Worm (Caenorhabditis elegans) whole organism, L4 larva: ENCODE measurements around the gene sre-46.

Experiments used
- F26F4.8 ChIP-seq: fragments of 200-800 bp; sonication (Bioruptor generic); conservative IDR thresholded peaks from 2 replicates; pipeline ENCODE4 v1.3.6; 2022; ENCODE audit warnings: missing genetic modification characterization, missing compliant biosample characterization
- aha-1 ChIP-seq: fragments of 150-350 bp; peaks from one replicate; lab custom pipeline; 2014; ENCODE audit warnings: missing biosample characterization, missing genetic modification characterization
- cey-2 ChIP-seq: sonication (generic microtip); optimal IDR thresholded peaks from 3 replicates; lab custom pipeline; 2017; ENCODE audit warnings: missing genetic modification characterization, mild to moderate bottlenecking, missing compliant biosample characterization, antibody characterized with exemption, borderline replicate concordance; ENCODE audit not compliant: insufficient read depth
- ctbp-1 ChIP-seq: fragments of 200-800 bp; sonication (Bioruptor generic); IDR thresholded peaks from 2 replicates; pipeline ENCODE4 v1.3.6; 2022; ENCODE audit warnings: missing genetic modification reagents, missing genetic modification characterization, missing compliant biosample characterization
- daf-16 ChIP-seq, 3 experiments: sonication (generic microtip); optimal IDR thresholded peaks; 2 replicates each; lab custom pipeline; 2016 to 2017; ENCODE audit warnings: missing genetic modification characterization in 3 of 3, missing genetic modification reagents in 3 of 3, mild to moderate bottlenecking in 2 of 3, missing compliant biosample characterization in 2 of 3, missing biosample characterization in 1 of 3, moderate library complexity in 1 of 3
- dmd-6 ChIP-seq: fragments of 200-800 bp; sonication (Bioruptor generic); IDR thresholded peaks from 2 replicates; pipeline ENCODE4 v1.3.6; 2022; ENCODE audit warnings: missing genetic modification reagents, missing genetic modification characterization, missing compliant biosample characterization
- dmd-8 ChIP-seq: fragments of 200-800 bp; sonication (Bioruptor generic); IDR thresholded peaks from 2 replicates; pipeline ENCODE4 v1.3.6; 2022; ENCODE audit warnings: missing genetic modification characterization, missing compliant biosample characterization
- dpl-1 ChIP-seq: fragments of 150-350 bp; optimal IDR thresholded peaks from 2 replicates; lab custom pipeline; 2014; ENCODE audit warnings: missing biosample characterization, missing genetic modification reagents, missing genetic modification characterization
- dve-1 ChIP-seq: sonication (generic microtip); optimal IDR thresholded peaks from 2 replicates; lab custom pipeline; 2017; ENCODE audit warnings: antibody characterized with exemption, mild to moderate bottlenecking, missing genetic modification characterization, missing compliant biosample characterization; ENCODE audit not compliant: insufficient read depth
- egl-43 ChIP-seq: fragments of 200-800 bp; sonication (Bioruptor generic); IDR thresholded peaks from 2 replicates; pipeline ENCODE4 v1.3.6; 2022; ENCODE audit warnings: missing genetic modification reagents, missing genetic modification characterization, missing compliant biosample characterization
- hlh-11 ChIP-seq: fragments of 200-800 bp; sonication (Bioruptor generic); optimal IDR thresholded peaks from 2 replicates; lab custom pipeline; 2018; ENCODE audit warnings: mild to moderate bottlenecking, missing genetic modification characterization, missing compliant biosample characterization
- hmg-1.1 ChIP-seq: fragments of 200-800 bp; sonication (Bioruptor generic); IDR thresholded peaks from 2 replicates; pipeline ENCODE4 v1.3.6; 2022; ENCODE audit warnings: missing genetic modification reagents, missing genetic modification characterization, missing compliant biosample characterization
- lim-7 ChIP-seq: fragments of 200-800 bp; sonication (Bioruptor generic); IDR thresholded peaks from 2 replicates; pipeline ENCODE4 v1.3.6; 2022; ENCODE audit warnings: missing genetic modification characterization, missing compliant biosample characterization
- lin-15B ChIP-seq: fragments of 150-350 bp; sonication (generic microtip); optimal IDR thresholded peaks from 3 replicates; lab custom pipeline; 2014; ENCODE audit warnings: missing biosample characterization, missing genetic modification characterization
- lin-38 ChIP-seq: fragments of 200-800 bp; sonication (Bioruptor generic); IDR thresholded peaks from 2 replicates; pipeline ENCODE4 v1.3.6; 2022; ENCODE audit warnings: missing genetic modification reagents, missing genetic modification characterization, missing compliant biosample characterization
- lin-39 ChIP-seq: fragments of 150-350 bp; optimal IDR thresholded peaks from 2 replicates; lab custom pipeline; 2014; ENCODE audit warnings: missing biosample characterization, missing genetic modification reagents, missing genetic modification characterization
- lsy-2 ChIP-seq, 2 experiments: fragments of 150-350 bp in 1 of 2; sonication (generic microtip) in 1 of 2; optimal IDR thresholded peaks; 2 replicates each; lab custom pipeline; 2014 to 2017; ENCODE audit warnings: missing biosample characterization in 2 of 2, missing genetic modification characterization in 2 of 2
- mes-2 ChIP-seq: sonication (generic microtip); optimal IDR thresholded peaks from 2 replicates; lab custom pipeline; 2016; ENCODE audit warnings: missing genotype, mild to moderate bottlenecking, missing genetic modification characterization, missing compliant biosample characterization; ENCODE audit not compliant: poor library complexity, severe bottlenecking
- nhr-28 ChIP-seq: fragments of 150-350 bp; optimal IDR thresholded peaks from 2 replicates; lab custom pipeline; 2014; ENCODE audit warnings: missing biosample characterization, missing genetic modification characterization
- nhr-42 ChIP-seq: fragments of 200-800 bp; sonication (Bioruptor generic); IDR thresholded peaks from 2 replicates; pipeline ENCODE4 v1.3.6; 2022; ENCODE audit warnings: missing genetic modification characterization, missing compliant biosample characterization
- nhr-6 ChIP-seq: fragments of 150-350 bp; optimal IDR thresholded peaks from 2 replicates; lab custom pipeline; 2014; ENCODE audit warnings: missing biosample characterization, missing genetic modification characterization
- pqm-1 ChIP-seq: sonication (generic microtip); optimal IDR thresholded peaks from 2 replicates; lab custom pipeline; 2017; ENCODE audit warnings: missing biosample characterization, missing genetic modification characterization
- saeg-2 ChIP-seq: fragments of 200-800 bp; sonication (Bioruptor generic); IDR thresholded peaks from 2 replicates; pipeline ENCODE4 v1.3.6; 2022; ENCODE audit warnings: missing genetic modification reagents, missing genetic modification characterization, missing compliant biosample characterization
- set-16 ChIP-seq: fragments of 200-800 bp; sonication (Bioruptor generic); IDR thresholded peaks from 2 replicates; pipeline ENCODE4 v1.3.6; 2022; ENCODE audit warnings: missing genetic modification reagents, missing genetic modification characterization, missing compliant biosample characterization
- unc-130 ChIP-seq: sonication (generic microtip); optimal IDR thresholded peaks from 2 replicates; lab custom pipeline; 2016; ENCODE audit warnings: missing genetic modification reagents, missing genetic modification characterization, missing compliant biosample characterization
- unc-62 ChIP-seq, 3 experiments: fragments of 150-350 bp in 1 of 3; sonication (generic microtip); optimal IDR thresholded peaks in 2 of 3; peaks in 1 of 3; 1 replicate in 1 of 3; 2 replicates in 2 of 3; lab custom pipeline; 2014 to 2017; ENCODE audit warnings: missing biosample characterization in 3 of 3, missing genetic modification characterization in 3 of 3, missing genetic modification reagents in 3 of 3, missing genotype in 1 of 3
- zag-1 ChIP-seq: fragments of 150-350 bp; optimal IDR thresholded peaks from 2 replicates; lab custom pipeline; 2014; ENCODE audit warnings: missing biosample characterization, missing genetic modification characterization

The sre-46 gene

DNA sequence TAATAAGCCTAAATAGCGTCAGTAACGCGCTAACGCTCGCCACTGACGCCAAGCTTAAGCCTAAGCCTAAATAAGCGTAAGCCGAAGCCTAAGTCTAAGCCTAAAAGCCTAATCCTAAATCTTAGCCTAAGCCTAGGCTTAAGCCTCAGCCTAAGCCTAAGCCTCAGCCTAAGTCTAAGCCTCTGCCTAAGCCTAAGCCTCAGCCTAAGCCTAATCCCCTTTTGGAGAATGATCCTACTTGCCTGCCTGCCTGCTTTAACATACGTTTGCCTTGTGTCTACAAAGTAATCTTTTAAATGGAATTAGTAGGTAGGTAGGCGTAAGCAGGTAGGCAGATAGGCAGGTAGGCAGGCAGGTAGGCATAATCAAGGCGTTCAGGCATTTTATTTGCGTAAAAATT is 5.8 kb downstream of the sre-46 start:
- TF ChIP-seq unc-130 (no peak), unc-62 (GFP tag; optimal IDR thresholded peaks at IDR 0.05 in 1 of 2; lab: Kevin White, UChicago) (peak in 1 of 2 experiments; percentile 67), unc-62 (tag; optimal IDR thresholded peaks at IDR 0.05; lab: Kevin White, UChicago) (no peak)

DNA sequence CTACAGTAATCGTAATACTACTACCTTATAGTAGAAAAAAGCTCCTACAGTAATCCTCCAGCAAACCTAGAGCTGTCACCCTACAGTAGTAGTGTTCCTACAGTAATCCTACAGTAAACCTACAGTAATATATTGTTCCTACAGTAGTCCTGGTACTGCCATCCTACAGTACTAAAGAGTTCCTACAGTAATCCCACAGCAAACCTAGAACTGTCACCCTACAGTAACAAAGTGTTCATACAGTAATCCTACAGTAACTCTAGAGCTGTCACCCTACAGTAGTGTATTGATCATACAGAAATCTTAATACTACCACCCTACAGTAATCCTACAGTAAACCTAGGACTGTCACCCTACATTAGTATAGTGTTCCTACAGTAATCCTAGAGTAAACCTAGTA is 7.9 kb downstream of the sre-46 start:
- TF ChIP-seq unc-62 (GFP tag; optimal IDR thresholded peaks at IDR 0.05 in 1 of 2; lab: Kevin White, UChicago) (peak in 1 of 2 experiments; percentile 93), unc-62 (tag; optimal IDR thresholded peaks at IDR 0.05; lab: Kevin White, UChicago) (no peak), nhr-28 (tag; lab: Kevin White, UChicago) (no peak)

DNA sequence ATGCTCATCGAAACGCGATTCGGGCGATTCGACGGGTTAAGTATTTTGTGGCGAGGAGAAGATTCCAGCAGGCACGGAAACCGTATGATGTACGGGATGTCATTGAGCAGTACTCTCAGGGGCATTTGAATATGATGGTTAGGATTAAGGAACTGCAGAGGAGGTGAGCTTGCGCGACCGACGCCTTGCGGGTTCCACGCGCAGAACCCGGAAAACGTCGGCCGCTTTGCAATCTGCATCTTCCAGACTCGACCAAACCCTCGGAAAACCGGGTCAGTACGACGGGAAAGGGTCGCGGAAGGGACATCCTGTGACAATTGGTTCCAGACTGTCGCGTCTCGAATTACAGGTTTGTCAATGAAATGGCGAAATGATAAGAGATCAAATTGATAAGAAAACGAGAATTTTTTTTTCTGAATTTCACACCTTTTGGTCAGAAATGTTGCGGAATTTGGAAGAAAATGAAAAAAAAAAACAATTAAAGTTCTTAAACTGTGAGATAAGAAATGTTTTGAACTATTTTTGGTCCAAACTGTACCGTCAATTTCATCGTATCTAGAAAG is 9.5 kb downstream of the sre-46 start:
- no peak for TF ChIP-seq nhr-28 (tag; lab: Kevin White, UChicago)
- no peak for TF ChIP-seq lim-7 (GFP tag; lab: Robert Waterston, UW)
- TF ChIP-seq daf-16 (GFP tag; optimal IDR thresholded peaks at IDR 0.05; lab: Kevin White, UChicago): no peak
- TF ChIP-seq daf-16 (tag; optimal IDR thresholded peaks at IDR 0.05; lab: Kevin White, UChicago): peak; percentile 30
- peak; percentile 24 for TF ChIP-seq pqm-1 (tag; lab: Kevin White, UChicago)
- 0 out of 2 replicates have a peak, but pooled peaks have one; percentile 21 for TF ChIP-seq nhr-42 (GFP tag; lab: Robert Waterston, UW)
- TF ChIP-seq lin-38 (GFP tag; lab: Robert Waterston, UW): no peak
- no peak for TF ChIP-seq nhr-6 (tag; lab: Kevin White, UChicago)
- peak; percentile 9 for TF ChIP-seq hlh-11 (tag; lab: Kevin White, UChicago)
- peak; percentile 53 for TF ChIP-seq dmd-6
- TF ChIP-seq dve-1: peak; percentile 52
- 0 out of 2 replicates have a peak, but pooled peaks have one; percentile 25 for TF ChIP-seq F26F4.8 (GFP tag; lab: Robert Waterston, UW)
- no peak for TF ChIP-seq saeg-2 (GFP tag; lab: Robert Waterston, UW)
- TF ChIP-seq set-16 (GFP tag; lab: Robert Waterston, UW): peak; percentile 74
- TF ChIP-seq egl-43: no peak
- TF ChIP-seq, all 104 proteins: peak for 8

DNA sequence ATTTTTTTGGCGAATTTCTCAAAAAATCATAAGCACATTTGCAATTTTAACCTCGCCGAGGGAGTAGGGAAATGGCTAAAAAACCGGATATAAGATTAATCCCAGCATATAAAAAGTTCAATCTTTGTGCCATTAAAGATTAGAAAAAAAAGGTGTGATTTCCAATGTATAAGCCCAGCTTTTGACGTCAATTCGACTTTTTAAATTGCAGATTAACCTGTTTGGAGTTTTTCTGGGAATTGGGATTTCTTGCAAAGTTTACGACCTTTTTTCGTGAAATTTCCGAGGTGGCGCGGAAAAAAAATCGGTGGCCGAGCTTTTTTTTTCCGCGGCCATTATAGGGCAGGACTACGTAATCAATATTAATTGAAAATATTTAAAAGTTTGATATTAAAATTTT is 23.4 kb downstream of the sre-46 start:
- no peak for TF ChIP-seq lin-15B (tag; lab: Kevin White, UChicago)
- no peak for TF ChIP-seq unc-130
- no peak for TF ChIP-seq zag-1 (tag; lab: Kevin White, UChicago)
- TF ChIP-seq aha-1: peak; percentile 14
- no peak for TF ChIP-seq hmg-1.1 (GFP tag; lab: Robert Waterston, UW)
- TF ChIP-seq, all 104 proteins: peak for 1

DNA sequence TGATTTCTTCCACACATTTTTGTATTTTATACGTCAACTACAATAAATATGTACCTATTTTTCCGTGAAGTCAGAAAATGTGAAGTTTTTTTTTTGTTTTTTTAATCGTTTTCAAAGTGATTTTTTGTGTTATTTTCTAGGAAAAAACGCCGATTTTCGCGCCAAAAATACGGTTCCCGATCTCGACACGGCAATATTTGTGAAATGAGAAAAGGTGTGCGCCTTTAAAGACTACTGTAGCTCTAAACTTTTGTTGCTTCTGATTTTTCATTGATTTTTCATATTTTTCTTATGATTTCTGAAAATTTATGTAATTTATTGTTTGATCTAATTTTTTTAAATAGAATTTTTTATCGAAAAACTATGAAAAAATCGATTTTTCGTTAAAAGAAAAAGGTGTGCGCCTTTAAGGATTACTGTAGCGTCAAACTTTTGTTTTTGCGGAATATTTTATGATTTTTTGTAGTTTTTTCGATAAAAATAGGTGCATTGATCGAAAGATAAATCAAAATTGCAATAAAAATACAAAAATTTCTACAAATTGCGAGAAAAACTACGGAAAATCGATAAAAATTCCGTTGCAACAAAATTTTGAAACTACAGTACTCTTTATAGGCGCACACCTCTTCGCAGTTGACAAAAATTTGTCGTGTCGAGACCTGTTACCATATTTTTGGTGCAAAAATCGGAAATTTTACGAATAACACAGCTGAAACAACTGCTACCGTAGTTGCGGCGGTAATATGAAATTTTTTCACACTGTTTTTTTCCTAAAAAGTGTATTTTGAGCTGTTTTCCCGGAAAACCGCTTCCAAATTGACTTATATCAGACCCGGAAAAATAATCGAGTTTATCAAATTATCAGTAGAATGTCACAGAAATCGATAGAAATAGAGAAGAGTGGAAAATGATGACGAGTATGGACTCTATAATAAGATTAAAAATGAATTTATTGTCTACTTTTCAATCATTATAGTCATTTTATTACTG is 25.5 kb downstream of the sre-46 start, which contains the start of gene kqt-3:
kqt-3 (plus strand) TSS at position 940 of the 990 bp plus-strand sequence.
- no peak for TF ChIP-seq daf-16 (GFP tag; optimal IDR thresholded peaks at IDR 0.05; lab: Kevin White, UChicago)
- peak; percentile 52 for TF ChIP-seq daf-16 (tag; optimal IDR thresholded peaks at IDR 0.05; lab: Kevin White, UChicago)
- TF ChIP-seq nhr-28 (tag; lab: Kevin White, UChicago): peak; percentile 8
- TF ChIP-seq lim-7 (GFP tag; lab: Robert Waterston, UW): no peak
- TF ChIP-seq, all 104 proteins: peak for 2

DNA sequence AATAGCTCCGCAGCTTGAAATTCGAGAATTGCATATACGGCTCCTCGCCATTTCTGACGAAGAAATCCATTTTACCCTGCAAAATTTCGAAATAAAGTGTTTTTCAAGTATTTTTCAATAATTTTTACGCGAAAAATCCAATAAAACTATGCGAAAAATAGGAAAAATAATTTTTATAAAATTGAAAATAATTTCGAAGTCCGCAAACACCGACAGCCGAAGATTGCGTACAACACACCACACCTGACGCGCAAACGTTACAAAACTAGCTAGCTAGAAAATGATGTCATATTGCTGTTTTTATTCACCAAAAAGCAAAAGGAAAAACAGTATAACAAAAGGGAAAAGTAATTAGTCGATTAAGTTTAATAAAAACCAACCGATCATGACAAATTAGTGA is 26.4 kb downstream of the sre-46 start, which contains the start of gene rpoa-1:
rpoa-1 (minus strand) TSS at position 84 of the 400 bp plus-strand sequence.
- TF ChIP-seq mes-2 (tag; lab: Kevin White, UChicago): no peak
- no peak for TF ChIP-seq daf-16 (GFP tag; optimal IDR thresholded peaks at IDR 0.05; lab: Kevin White, UChicago)
- TF ChIP-seq daf-16 (tag; optimal IDR thresholded peaks at IDR 0.05; lab: Kevin White, UChicago): peak; percentile 15
- TF ChIP-seq lin-38 (GFP tag; lab: Robert Waterston, UW): peak; percentile 38
- no peak for TF ChIP-seq cey-2
- TF ChIP-seq dmd-8 (GFP tag; lab: Robert Waterston, UW): no peak
- peak in 1 of 2 experiments; percentile 59 for TF ChIP-seq lsy-2 (tag; optimal IDR thresholded peaks at IDR 0.05; lab: Kevin White, UChicago)
- peak; percentile 59 for TF ChIP-seq dpl-1 (GFP tag; lab: Kevin White, UChicago)
- TF ChIP-seq ctbp-1 (GFP tag; lab: Robert Waterston, UW): no peak
- TF ChIP-seq lin-39: no peak
